Worm (Caenorhabditis elegans) whole organism, L4 larva: ENCODE measurements around the gene T25D10.1.

Experiments
- F37D6.2 ChIP-seq: sonication (generic microtip); optimal IDR thresholded peaks from 2 replicates; lab custom pipeline; 2016; ENCODE audit warnings: mild to moderate bottlenecking, missing genetic modification characterization, missing compliant biosample characterization
- F44E2.7 ChIP-seq: fragments of 200-800 bp; sonication (Bioruptor generic); IDR thresholded peaks from 2 replicates; pipeline ENCODE4 v2.1.2; 2022; ENCODE audit warnings: missing genetic modification characterization, missing compliant biosample characterization
- R02D3.7 ChIP-seq: fragments of 150-350 bp; sonication (generic microtip); optimal IDR thresholded peaks from 3 replicates; lab custom pipeline; 2014; ENCODE audit warnings: missing biosample characterization, missing genetic modification characterization
- T20F7.1 ChIP-seq: fragments of 200-800 bp; sonication (Bioruptor generic); optimal IDR thresholded peaks from 2 replicates; lab custom pipeline; 2018; ENCODE audit warnings: mild to moderate bottlenecking, missing genetic modification characterization, missing compliant biosample characterization
- T26A8.4 ChIP-seq: fragments of 200-800 bp; sonication (Bioruptor generic); IDR thresholded peaks from 2 replicates; pipeline ENCODE4 v1.3.6; 2022; ENCODE audit warnings: missing genetic modification characterization, missing compliant biosample characterization
- Y5F2A.4 ChIP-seq: fragments of 200-800 bp; sonication (Bioruptor generic); optimal IDR thresholded peaks from 2 replicates; lab custom pipeline; 2018; ENCODE audit warnings: mild to moderate bottlenecking, missing genetic modification characterization, missing compliant biosample characterization
- ZK337.2 ChIP-seq: fragments of 200-800 bp; sonication (Bioruptor generic); IDR thresholded peaks from 2 replicates; pipeline ENCODE4 v1.3.6; 2022; ENCODE audit warnings: missing genetic modification reagents, missing genetic modification characterization, missing compliant biosample characterization
- aha-1 ChIP-seq: fragments of 150-350 bp; peaks from one replicate; lab custom pipeline; 2014; ENCODE audit warnings: missing biosample characterization, missing genetic modification characterization
- ceh-28 ChIP-seq: fragments of 150-350 bp; optimal IDR thresholded peaks from 2 replicates; lab custom pipeline; 2014; ENCODE audit warnings: missing biosample characterization, missing genetic modification reagents, missing genetic modification characterization
- ceh-32 ChIP-seq: sonication (generic microtip); optimal IDR thresholded peaks from 2 replicates; lab custom pipeline; 2016; ENCODE audit warnings: mild to moderate bottlenecking, missing genetic modification characterization, missing compliant biosample characterization; ENCODE audit not compliant: poor library complexity
- daf-16 ChIP-seq, 3 experiments: sonication (generic microtip); optimal IDR thresholded peaks; 2 replicates each; lab custom pipeline; 2016 to 2017; ENCODE audit warnings: missing genetic modification characterization in 3 of 3, missing genetic modification reagents in 3 of 3, mild to moderate bottlenecking in 2 of 3, missing compliant biosample characterization in 2 of 3, missing biosample characterization in 1 of 3, moderate library complexity in 1 of 3
- dmd-6 ChIP-seq: fragments of 200-800 bp; sonication (Bioruptor generic); IDR thresholded peaks from 2 replicates; pipeline ENCODE4 v1.3.6; 2022; ENCODE audit warnings: missing genetic modification reagents, missing genetic modification characterization, missing compliant biosample characterization
- dpl-1 ChIP-seq: fragments of 150-350 bp; optimal IDR thresholded peaks from 2 replicates; lab custom pipeline; 2014; ENCODE audit warnings: missing biosample characterization, missing genetic modification reagents, missing genetic modification characterization
- duxl-1 ChIP-seq: sonication (generic microtip); optimal IDR thresholded peaks from 2 replicates; lab custom pipeline; 2016; ENCODE audit warnings: mild to moderate bottlenecking, missing genetic modification characterization, moderate library complexity, missing compliant biosample characterization; ENCODE audit not compliant: poor library complexity
- dve-1 ChIP-seq: sonication (generic microtip); optimal IDR thresholded peaks from 2 replicates; lab custom pipeline; 2017; ENCODE audit warnings: antibody characterized with exemption, mild to moderate bottlenecking, missing genetic modification characterization, missing compliant biosample characterization; ENCODE audit not compliant: insufficient read depth
- fkh-10 ChIP-seq: fragments of 150-350 bp; optimal IDR thresholded peaks from 2 replicates; lab custom pipeline; 2014; ENCODE audit warnings: missing biosample characterization, missing genetic modification reagents, missing genetic modification characterization
- hif-1 ChIP-seq, 2 experiments: sonication (generic microtip); optimal IDR thresholded peaks; 2 replicates each; lab custom pipeline; 2016 to 2017; ENCODE audit warnings: missing compliant biosample characterization in 2 of 2, missing genetic modification characterization in 2 of 2, missing genetic modification reagents in 2 of 2, missing genotype in 2 of 2, mild to moderate bottlenecking in 1 of 2
- hlh-11 ChIP-seq: fragments of 200-800 bp; sonication (Bioruptor generic); optimal IDR thresholded peaks from 2 replicates; lab custom pipeline; 2018; ENCODE audit warnings: mild to moderate bottlenecking, missing genetic modification characterization, missing compliant biosample characterization
- hlh-30 ChIP-seq: sonication (generic microtip); optimal IDR thresholded peaks from 2 replicates; lab custom pipeline; 2017; ENCODE audit warnings: antibody characterized with exemption, mild to moderate bottlenecking, missing genetic modification characterization, missing compliant biosample characterization; ENCODE audit not compliant: insufficient read depth
- hmg-1.1 ChIP-seq: fragments of 200-800 bp; sonication (Bioruptor generic); IDR thresholded peaks from 2 replicates; pipeline ENCODE4 v1.3.6; 2022; ENCODE audit warnings: missing genetic modification reagents, missing genetic modification characterization, missing compliant biosample characterization
- lin-13 ChIP-seq: fragments of 150-350 bp; optimal IDR thresholded peaks from 2 replicates; lab custom pipeline; 2014; ENCODE audit warnings: missing biosample characterization, missing genetic modification reagents, missing genetic modification characterization
- lin-38 ChIP-seq: fragments of 200-800 bp; sonication (Bioruptor generic); IDR thresholded peaks from 2 replicates; pipeline ENCODE4 v1.3.6; 2022; ENCODE audit warnings: missing genetic modification reagents, missing genetic modification characterization, missing compliant biosample characterization
- lsy-2 ChIP-seq, 2 experiments: fragments of 150-350 bp in 1 of 2; sonication (generic microtip) in 1 of 2; optimal IDR thresholded peaks; 2 replicates each; lab custom pipeline; 2014 to 2017; ENCODE audit warnings: missing biosample characterization in 2 of 2, missing genetic modification characterization in 2 of 2
- mdl-1 ChIP-seq, 2 experiments: fragments of 150-350 bp in 1 of 2; sonication (generic microtip) in 1 of 2; optimal IDR thresholded peaks; 2 replicates each; lab custom pipeline; 2014 to 2017; ENCODE audit warnings: missing biosample characterization in 2 of 2, missing genetic modification characterization in 2 of 2
- mdt-29 ChIP-seq: fragments of 200-800 bp; sonication (Bioruptor generic); IDR thresholded peaks from 2 replicates; pipeline ENCODE4 v1.3.6; 2022; ENCODE audit warnings: missing genetic modification reagents, missing genetic modification characterization, missing compliant biosample characterization
- mep-1 ChIP-seq: fragments of 150-350 bp; sonication (generic microtip); optimal IDR thresholded peaks from 3 replicates; lab custom pipeline; 2014; ENCODE audit warnings: missing biosample characterization, missing genetic modification characterization
- mes-2 ChIP-seq: sonication (generic microtip); optimal IDR thresholded peaks from 2 replicates; lab custom pipeline; 2016; ENCODE audit warnings: missing genotype, mild to moderate bottlenecking, missing genetic modification characterization, missing compliant biosample characterization; ENCODE audit not compliant: poor library complexity, severe bottlenecking
- mxl-3 ChIP-seq: fragments of 200-800 bp; sonication (Bioruptor generic); optimal IDR thresholded peaks from 2 replicates; lab custom pipeline; 2018; ENCODE audit warnings: mild to moderate bottlenecking, missing genetic modification characterization, missing compliant biosample characterization
- nhr-11 ChIP-seq: fragments of 150-350 bp; optimal IDR thresholded peaks from 2 replicates; lab custom pipeline; 2014; ENCODE audit warnings: missing biosample characterization, missing genetic modification characterization
- nhr-111 ChIP-seq: fragments of 200-800 bp; sonication (Bioruptor generic); optimal IDR thresholded peaks from 2 replicates; lab custom pipeline; 2018; ENCODE audit warnings: mild to moderate bottlenecking, missing genetic modification characterization, missing compliant biosample characterization
- nhr-25 ChIP-seq: sonication (generic microtip); optimal IDR thresholded peaks from 2 replicates; lab custom pipeline; 2017; ENCODE audit warnings: missing genetic modification characterization, mild to moderate bottlenecking, missing compliant biosample characterization, antibody characterized with exemption, moderate library complexity, borderline replicate concordance; ENCODE audit not compliant: insufficient read depth
- nhr-28 ChIP-seq: fragments of 150-350 bp; optimal IDR thresholded peaks from 2 replicates; lab custom pipeline; 2014; ENCODE audit warnings: missing biosample characterization, missing genetic modification characterization
- nhr-41 ChIP-seq: fragments of 200-800 bp; sonication (Bioruptor generic); IDR thresholded peaks from 2 replicates; pipeline ENCODE4 v1.3.6; 2022; ENCODE audit warnings: missing genetic modification reagents, missing genetic modification characterization, missing compliant biosample characterization
- nhr-48 ChIP-seq: sonication (generic microtip); optimal IDR thresholded peaks from 2 replicates; lab custom pipeline; 2016; ENCODE audit warnings: mild to moderate bottlenecking, missing genetic modification characterization, missing compliant biosample characterization
- nhr-77 ChIP-seq: fragments of 150-350 bp; optimal IDR thresholded peaks from 2 replicates; lab custom pipeline; 2014; ENCODE audit warnings: missing biosample characterization, missing genetic modification characterization
- pqm-1 ChIP-seq: sonication (generic microtip); optimal IDR thresholded peaks from 2 replicates; lab custom pipeline; 2017; ENCODE audit warnings: missing biosample characterization, missing genetic modification characterization
- rbr-2 ChIP-seq: sonication (generic microtip); optimal IDR thresholded peaks from 2 replicates; lab custom pipeline; 2016; ENCODE audit warnings: missing genotype, missing genetic modification characterization, missing compliant biosample characterization
- snpc-4 ChIP-seq: fragments of 150-350 bp; optimal IDR thresholded peaks from 2 replicates; lab custom pipeline; 2014; ENCODE audit warnings: missing biosample characterization, missing genetic modification characterization
- tra-1 ChIP-seq: fragments of 200-800 bp; sonication (Bioruptor generic); IDR thresholded peaks from 2 replicates; pipeline ENCODE4 v1.3.6; 2022; ENCODE audit warnings: missing genetic modification reagents, missing genetic modification characterization, missing compliant biosample characterization
- unc-130 ChIP-seq: sonication (generic microtip); optimal IDR thresholded peaks from 2 replicates; lab custom pipeline; 2016; ENCODE audit warnings: missing genetic modification reagents, missing genetic modification characterization, missing compliant biosample characterization
- unc-39 ChIP-seq: sonication (generic microtip); optimal IDR thresholded peaks from 2 replicates; lab custom pipeline; 2017; ENCODE audit warnings: missing biosample characterization, missing genetic modification characterization
- vab-7 ChIP-seq: fragments of 200-800 bp; sonication (Bioruptor generic); IDR thresholded peaks from 2 replicates; pipeline ENCODE4 v1.3.6; 2022; ENCODE audit warnings: missing genetic modification reagents, missing genetic modification characterization, missing compliant biosample characterization
- zfp-3 ChIP-seq: fragments of 200-800 bp; sonication (Bioruptor generic); conservative IDR thresholded peaks from 2 replicates; pipeline ENCODE4 v1.3.6; 2022; ENCODE audit warnings: missing genetic modification reagents, missing genetic modification characterization, missing compliant biosample characterization
- ztf-7 ChIP-seq: fragments of 150-350 bp; optimal IDR thresholded peaks from 2 replicates; lab custom pipeline; 2014; ENCODE audit warnings: missing biosample characterization, missing genetic modification characterization

The T25D10.1 gene

ce11 chrII:6403233-6403632, at the start of gene T25D10.1:
Gene T25D10.1, plus strand, starts transcription at chrII:6403401.
- no peak for TF ChIP-seq Y5F2A.4 (GFP tag; lab: Kevin White, UChicago)
- peak; percentile 34 for TF ChIP-seq pqm-1
- TF ChIP-seq mep-1 (tag; lab: Kevin White, UChicago): peak; percentile 21
- no peak for TF ChIP-seq daf-16 (GFP tag; optimal IDR thresholded peaks at IDR 0.05; lab: Kevin White, UChicago)
- peak; percentile 53 for TF ChIP-seq daf-16 (tag; optimal IDR thresholded peaks at IDR 0.05; lab: Kevin White, UChicago)
- no peak for TF ChIP-seq unc-39
- no peak for TF ChIP-seq ztf-7 (tag; lab: Kevin White, UChicago)

- TF ChIP-seq nhr-11 (tag; lab: Kevin White, UChicago) (peak; percentile 60), unc-130 (GFP tag; lab: Kevin White, UChicago) (peak; percentile 40), duxl-1 (tag; lab: Kevin White, UChicago) (peak; percentile 66), ceh-32 (no peak), nhr-41 (GFP tag; lab: Robert Waterston, UW) (no peak), zfp-3 (GFP tag; lab: Robert Waterston, UW) (no peak), nhr-77 (peak; percentile 30), mdt-29 (GFP tag; lab: Robert Waterston, UW) (no peak), ZK337.2 (GFP tag; lab: Robert Waterston, UW) (0 out of 2 replicates have a peak, but pooled peaks have one; percentile 8), mdl-1 (tag; optimal IDR thresholded peaks at IDR 0.05; lab: Kevin White, UChicago) (peak in 1 of 2 experiments; percentile 46), hlh-30 (tag; lab: Kevin White, UChicago) (peak; percentile 82), rbr-2 (tag; lab: Kevin White, UChicago) (peak; percentile 69), nhr-48 (tag; lab: Kevin White, UChicago) (peak; percentile 26), snpc-4 (tag; lab: Kevin White, UChicago) (no peak), dpl-1 (peak; percentile 67), lsy-2 (tag; optimal IDR thresholded peaks at IDR 0.05; lab: Kevin White, UChicago) (peak in 1 of 2 experiments; percentile 87), fkh-10 (GFP tag; lab: Kevin White, UChicago) (peak; percentile 29), dve-1 (peak; percentile 61), mep-1 (tag; lab: Kevin White, UChicago) (peak; percentile 77), lin-13 (GFP tag; lab: Kevin White, UChicago) (peak; percentile 66), hlh-11 (tag; lab: Kevin White, UChicago) (peak; percentile 75), nhr-28 (tag; lab: Kevin White, UChicago) (peak; percentile 70), aha-1 (tag; lab: Kevin White, UChicago) (peak; percentile 96), nhr-111 (no peak), vab-7 (no peak), F44E2.7 (GFP tag; lab: Robert Waterston, UW) (no peak), mes-2 (peak; percentile 88), R02D3.7 (tag; lab: Kevin White, UChicago) (no peak), ceh-28 (tag; lab: Kevin White, UChicago) (peak; percentile 34), hmg-1.1 (GFP tag; lab: Robert Waterston, UW) (peak; percentile 61; the same call in 1 of the 2 replicates), mxl-3 (peak; percentile 42), T26A8.4 (GFP tag; lab: Robert Waterston, UW) (peak; percentile 55), dmd-6 (GFP tag; lab: Robert Waterston, UW) (peak; percentile 55), T20F7.1 (GFP tag; lab: Kevin White, UChicago) (peak; percentile 44), daf-16 (GFP tag; optimal IDR thresholded peaks at IDR 0.05; lab: Kevin White, UChicago) (no peak), daf-16 (tag; optimal IDR thresholded peaks at IDR 0.05; lab: Kevin White, UChicago) (no peak), lin-38 (GFP tag; lab: Robert Waterston, UW) (peak; percentile 65), nhr-25 (tag; lab: Kevin White, UChicago) (peak; percentile 14), tra-1 (GFP tag; lab: Robert Waterston, UW) (no peak), F37D6.2 (tag; lab: Kevin White, UChicago) (peak; percentile 0), unc-39 (no peak), hif-1 (tag; optimal IDR thresholded peaks at IDR 0.05; lab: Kevin White, UChicago) (peak in 1 of 2 experiments; percentile 43)
Observed at ce11 chrII:6355396-6356346, 47.5 kb upstream of the T25D10.1 start, which contains the start of gene C32D5.11. Gene C32D5.11, minus strand, starts transcription at chrII:6355446.
